Worm (Caenorhabditis elegans): Measurements from ENCODE around the gene F39H12.3.

The F39H12.3 gene

ce11 chrX:871020-871419 lies 29.7 kb upstream of the F39H12.3 start, which contains the start of gene lgl-1:
Gene lgl-1, minus strand, starts transcription at chrX:871089.
- TF ChIP-seq sptf-1 (tag; optimal IDR thresholded peaks at IDR 0.05) (no peak), lsy-2 (tag; optimal IDR thresholded peaks at IDR 0.05) (peak in 1 of 2 experiments; percentile 11), lin-15B (tag; optimal IDR thresholded peaks at IDR 0.05) (no peak), aly-2 (tag; optimal IDR thresholded peaks at IDR 0.05) (no peak), fkh-8 (tag; optimal IDR thresholded peaks at IDR 0.05) (peak; percentile 20), elt-3 (tag; optimal IDR thresholded peaks at IDR 0.05) (no peak), lin-14 (GFP tag; optimal IDR thresholded peaks at IDR 0.05) (peak; percentile 86), nhr-20 (tag; optimal IDR thresholded peaks at IDR 0.05) (peak; percentile 6), nhr-19 (GFP tag; conservative IDR thresholded peaks at IDR 0.05) (0 out of 2 replicates have a peak, but pooled peaks have one; percentile 6), sup-37 (GFP tag; optimal IDR thresholded peaks at IDR 0.05) (no peak), efl-1 (optimal IDR thresholded peaks at IDR 0.05) (peak; percentile 16 to 45), efl-1 (GFP tag; optimal IDR thresholded peaks at IDR 0.05 in 1 of 2) (no peak), rnt-1 (tag; optimal IDR thresholded peaks at IDR 0.05) (peak; percentile 5), unc-98 (GFP tag; IDR thresholded peaks at IDR 0.05) (no peak), skn-1 (tag; optimal IDR thresholded peaks at IDR 0.05) (no peak), nhr-90 (tag; optimal IDR thresholded peaks at IDR 0.05; ENCODE audit: poor library complexity) (no peak), ceh-82 (tag; optimal IDR thresholded peaks at IDR 0.05) (peak in 2 of 3 experiments; percentile 19 to 54), aha-1 (tag; optimal IDR thresholded peaks at IDR 0.05) (no peak), fkh-10 (GFP tag; optimal IDR thresholded peaks at IDR 0.05) (no peak), zag-1 (tag; optimal IDR thresholded peaks at IDR 0.05) (no peak), mep-1 (tag; optimal IDR thresholded peaks at IDR 0.05) (peak; percentile 40), isw-1 (GFP tag; IDR thresholded peaks at IDR 0.05) (0 out of 2 replicates have a peak, but pooled peaks have one; percentile 6), swsn-7 (tag; optimal IDR thresholded peaks at IDR 0.05) (peak; percentile 8), nhr-85 (tag) (peak; percentile 75), blmp-1 (tag; optimal IDR thresholded peaks at IDR 0.05) (peak; percentile 51), dpl-1 (GFP tag; optimal IDR thresholded peaks at IDR 0.05) (no peak), mef-2 (tag; optimal IDR thresholded peaks at IDR 0.05) (no peak), egl-13 (tag; optimal IDR thresholded peaks at IDR 0.05) (no peak), unc-86 (tag; optimal IDR thresholded peaks at IDR 0.05) (no peak), F16B12.6 (tag; optimal IDR thresholded peaks at IDR 0.05) (no peak), ztf-11 (tag; optimal IDR thresholded peaks at IDR 0.05) (no peak), snu-23 (GFP tag; optimal IDR thresholded peaks at IDR 0.05) (peak; percentile 45), zip-4 (GFP tag; optimal IDR thresholded peaks at IDR 0.05) (peak; percentile 29), fos-1 (tag; optimal IDR thresholded peaks at IDR 0.05) (peak; percentile 22), nhr-47 (tag; optimal IDR thresholded peaks at IDR 0.05) (peak; percentile 27), lin-35 (GFP tag; optimal IDR thresholded peaks at IDR 0.05) (peak; percentile 16 to 32), ceh-88 (GFP tag; IDR thresholded peaks at IDR 0.05) (no peak), jun-1 (tag; optimal IDR thresholded peaks at IDR 0.05) (peak; percentile 64), C34B4.2 (tag; optimal IDR thresholded peaks at IDR 0.05) (no peak), tlp-1 (tag; optimal IDR thresholded peaks at IDR 0.05) (no peak)

- TF ChIP-seq ets-5 (GFP tag; IDR thresholded peaks at IDR 0.05) (no peak), hlh-17 (GFP tag; optimal IDR thresholded peaks at IDR 0.05; ENCODE audit: borderline replicate concordance) (no peak), ama-1 (optimal IDR thresholded peaks at IDR 0.05) (no peak), lin-35 (GFP tag; optimal IDR thresholded peaks at IDR 0.05) (peak in 1 of 2 experiments; percentile 23), ztf-4 (tag; optimal IDR thresholded peaks at IDR 0.05) (no peak), lin-13 (GFP tag; optimal IDR thresholded peaks at IDR 0.05) (no peak), aha-1 (tag; optimal IDR thresholded peaks at IDR 0.05) (no peak), pag-3 (tag; optimal IDR thresholded peaks at IDR 0.05; ENCODE audit: borderline replicate concordance, insufficient read depth) (no peak), nhr-85 (tag) (peak; percentile 49), pqm-1 (tag; optimal IDR thresholded peaks at IDR 0.05) (no peak), nhr-19 (GFP tag; conservative IDR thresholded peaks at IDR 0.05) (no peak), tlp-1 (tag; optimal IDR thresholded peaks at IDR 0.05) (no peak)
These were observed 23.9 kb upstream of the F39H12.3 start for ce11 chrX:865214-865613.
